Fruit fly (Drosophila melanogaster) whole organism, wandering third instar larva: ENCODE data around the gene Cyp4ae1.

ENCODE experiments used
- Abd-B ChIP-seq: fragments of >200 bp; optimal IDR thresholded peaks from 2 replicates; lab custom pipeline; 2017; ENCODE audit warnings: missing biosample characterization, missing genetic modification characterization
- CG32264 ChIP-seq: fragments of 200-800 bp; sonication (Bioruptor generic); optimal IDR thresholded peaks from 2 replicates; lab custom pipeline; 2016; ENCODE audit warnings: missing biosample characterization, missing genetic modification characterization
- CG9705 ChIP-seq: fragments of 200-800 bp; sonication (Bioruptor generic); optimal IDR thresholded peaks from 2 replicates; lab custom pipeline; 2018; ENCODE audit warnings: missing biosample characterization, mild to moderate bottlenecking, missing genetic modification characterization
- CrebA ChIP-seq: fragments of 200-800 bp; sonication (Bioruptor generic); optimal IDR thresholded peaks from 2 replicates; lab custom pipeline; 2016; ENCODE audit warnings: missing biosample characterization, mild to moderate bottlenecking, missing genetic modification characterization, borderline replicate concordance
- Dfd ChIP-seq: fragments of >200 bp; optimal IDR thresholded peaks from 2 replicates; lab custom pipeline; 2017; ENCODE audit warnings: missing biosample characterization, missing genetic modification characterization
- Dif ChIP-seq: fragments of 200-275, 200-300 bp; sonication (Bioruptor generic); optimal IDR thresholded peaks from 2 replicates; lab custom pipeline; 2018; ENCODE audit warnings: missing biosample characterization, missing genetic modification characterization; ENCODE audit not compliant: partially characterized antibody
- GATAd ChIP-seq: sonication (Bioruptor generic); optimal IDR thresholded peaks from 2 replicates; lab custom pipeline; 2016; ENCODE audit warnings: missing biosample characterization, missing genetic modification characterization
- HLH106 ChIP-seq: fragments of 200-800 bp; optimal IDR thresholded peaks from 3 replicates; lab custom pipeline; 2019; ENCODE audit warnings: missing biosample characterization, mild to moderate bottlenecking, missing genetic modification characterization, moderate library complexity
- Hnf4 ChIP-seq: fragments of 200-800 bp; sonication (Bioruptor generic); optimal IDR thresholded peaks from 2 replicates; lab custom pipeline; 2016; ENCODE audit warnings: missing biosample characterization, mild to moderate bottlenecking, missing genetic modification characterization
- Hr78 ChIP-seq: fragments of >200 bp; optimal IDR thresholded peaks from 2 replicates; lab custom pipeline; 2017; ENCODE audit warnings: missing biosample characterization, missing genetic modification characterization
- Hr83 ChIP-seq: fragments of 200-300 bp; sonication (Bioruptor generic); optimal IDR thresholded peaks from 2 replicates; lab custom pipeline; 2016; ENCODE audit warnings: missing biosample characterization, mild to moderate bottlenecking, missing genetic modification characterization, moderate library complexity; ENCODE audit not compliant: poor library complexity, severe bottlenecking
- Jra ChIP-seq: sonication (Bioruptor generic); optimal IDR thresholded peaks from 2 replicates; lab custom pipeline; 2016; ENCODE audit warnings: missing biosample characterization, missing genetic modification characterization
- Mio ChIP-seq: sonication (Bioruptor generic); optimal IDR thresholded peaks from 2 replicates; lab custom pipeline; 2016; ENCODE audit warnings: missing biosample characterization, missing genetic modification characterization
- Myc ChIP-seq: fragments of >200 bp; optimal IDR thresholded peaks from 2 replicates; lab custom pipeline; 2017
- N ChIP-seq: fragments of >200 bp; optimal IDR thresholded peaks from 2 replicates; lab custom pipeline; 2018; ENCODE audit warnings: missing biosample characterization, missing external identifiers, missing genetic modification characterization
- OdsH ChIP-seq: fragments of 200-800 bp; sonication (Bioruptor generic); optimal IDR thresholded peaks from 2 replicates; lab custom pipeline; 2016; ENCODE audit warnings: missing biosample characterization, mild to moderate bottlenecking, missing genetic modification characterization
- Rel ChIP-seq, 2 experiments: fragments of 200-800 bp; sonication (Bioruptor generic) in 1 of 2; optimal IDR thresholded peaks; 2 replicates in 1 of 2; 3 replicates in 1 of 2; lab custom pipeline; 2016 to 2019; ENCODE audit warnings: mild to moderate bottlenecking in 2 of 2, missing biosample characterization in 2 of 2, missing genetic modification characterization in 2 of 2, moderate library complexity in 1 of 2
- Sp1 ChIP-seq: fragments of 200-800 bp; sonication (Bioruptor generic); optimal IDR thresholded peaks from 3 replicates; lab custom pipeline; 2019; ENCODE audit warnings: missing biosample characterization, mild to moderate bottlenecking, missing genetic modification characterization, moderate library complexity
- Vsx2 ChIP-seq: fragments of 200-300, 225-300 bp; sonication (Bioruptor generic); optimal IDR thresholded peaks from 2 replicates; lab custom pipeline; 2018; ENCODE audit warnings: missing biosample characterization, missing genetic modification characterization; ENCODE audit not compliant: partially characterized antibody
- br ChIP-seq: fragments of 200-800 bp; sonication (Bioruptor generic); optimal IDR thresholded peaks from 2 replicates; lab custom pipeline; 2016; ENCODE audit warnings: missing biosample characterization, missing genetic modification characterization
- brk ChIP-seq: fragments of 200-800 bp; sonication (Bioruptor generic); optimal IDR thresholded peaks from 2 replicates; lab custom pipeline; 2016; ENCODE audit warnings: missing biosample characterization, mild to moderate bottlenecking, missing genetic modification characterization
- dl ChIP-seq, 2 experiments: fragments of 175-275, 200-275 bp in 1 of 2; fragments of 200-275 bp in 1 of 2; sonication (Bioruptor generic); optimal IDR thresholded peaks; lab custom pipeline; 2018; ENCODE audit warnings: mild to moderate bottlenecking in 2 of 2, missing biosample characterization in 2 of 2, missing genetic modification characterization in 2 of 2, moderate library complexity in 2 of 2; ENCODE audit not compliant: partially characterized antibody in 2 of 2, insufficient read depth in 1 of 2
- dmrt93B ChIP-seq: fragments of 200-800 bp; sonication (Bioruptor generic); optimal IDR thresholded peaks from 2 replicates; lab custom pipeline; 2018; ENCODE audit warnings: missing biosample characterization, mild to moderate bottlenecking, missing genetic modification characterization
- dsf ChIP-seq: sonication (Bioruptor generic); optimal IDR thresholded peaks from 2 replicates; lab custom pipeline; 2016; ENCODE audit warnings: missing biosample characterization, missing genetic modification characterization, borderline replicate concordance
- ey ChIP-seq: fragments of 200-800 bp; sonication (Bioruptor generic); optimal IDR thresholded peaks from 2 replicates; lab custom pipeline; 2016; ENCODE audit warnings: missing biosample characterization, missing genetic modification characterization
- foxo ChIP-seq, 2 experiments: fragments of 200-800 bp; sonication (Bioruptor generic); optimal IDR thresholded peaks; 2 replicates in 1 of 2; 3 replicates in 1 of 2; lab custom pipeline; 2016 to 2017; ENCODE audit warnings: missing biosample characterization in 2 of 2, missing genetic modification characterization in 2 of 2
- fru ChIP-seq: fragments of 200-800 bp; sonication (Bioruptor generic); optimal IDR thresholded peaks from 3 replicates; lab custom pipeline; 2016; ENCODE audit warnings: missing biosample characterization, mild to moderate bottlenecking, missing genetic modification characterization
- h ChIP-seq: fragments of 200-800 bp; sonication (Bioruptor generic); optimal IDR thresholded peaks from 3 replicates; lab custom pipeline; 2016; ENCODE audit warnings: missing biosample characterization, mild to moderate bottlenecking, missing genetic modification characterization
- jim ChIP-seq: fragments of 175-275, 200-325 bp; sonication (Bioruptor generic); optimal IDR thresholded peaks from 2 replicates; lab custom pipeline; 2016; ENCODE audit warnings: missing biosample characterization, mild to moderate bottlenecking, missing genetic modification characterization
- lola ChIP-seq: fragments of >200 bp; optimal IDR thresholded peaks from 2 replicates; lab custom pipeline; 2017; ENCODE audit warnings: missing biosample characterization, missing genetic modification characterization
- pan ChIP-seq: fragments of >200 bp; optimal IDR thresholded peaks from 2 replicates; lab custom pipeline; 2017
- psq ChIP-seq: fragments of 200-800 bp; sonication (Bioruptor generic); optimal IDR thresholded peaks from 3 replicates; lab custom pipeline; 2017; ENCODE audit warnings: missing biosample characterization, mild to moderate bottlenecking, missing genetic modification characterization, moderate library complexity
- rgr ChIP-seq: fragments of 200-800 bp; sonication (Bioruptor generic); optimal IDR thresholded peaks from 3 replicates; lab custom pipeline; 2016; ENCODE audit warnings: missing biosample characterization, mild to moderate bottlenecking, missing genetic modification characterization
- sage ChIP-seq: fragments of 200-800 bp; sonication (Bioruptor generic); optimal IDR thresholded peaks from 2 replicates; lab custom pipeline; 2016; ENCODE audit warnings: missing biosample characterization, mild to moderate bottlenecking, missing genetic modification characterization
- sv ChIP-seq: fragments of 200-800 bp; sonication (Bioruptor generic); optimal IDR thresholded peaks from 3 replicates; lab custom pipeline; 2016; ENCODE audit warnings: missing biosample characterization, missing genetic modification characterization
- tai ChIP-seq: sonication (Bioruptor generic); optimal IDR thresholded peaks from 2 replicates; lab custom pipeline; 2016; ENCODE audit warnings: missing biosample characterization, missing genetic modification characterization
- usp ChIP-seq: fragments of >200 bp; optimal IDR thresholded peaks from 2 replicates; lab custom pipeline; 2017; ENCODE audit warnings: missing biosample characterization, missing genetic modification characterization
- woc ChIP-seq: sonication (Bioruptor generic); optimal IDR thresholded peaks from 2 replicates; lab custom pipeline; 2016; ENCODE audit warnings: missing biosample characterization, mild to moderate bottlenecking, missing genetic modification characterization

Cyp4ae1 gene

dm6 chrX:2146574-2146973 lies 32.2 kb upstream of the Cyp4ae1 start:
- no peak for TF ChIP-seq sage
- no peak for TF ChIP-seq Jra (GFP tag; lab: Kevin White, UChicago)
- no peak for TF ChIP-seq h (GFP tag; lab: Kevin White, UChicago)
- no peak for TF ChIP-seq ey
- no peak for TF ChIP-seq woc (GFP tag; lab: Kevin White, UChicago)
- TF ChIP-seq foxo (GFP tag; optimal IDR thresholded peaks at IDR 0.05; lab: Kevin White, UChicago): no peak
- TF ChIP-seq HLH106 (tag; lab: Kevin White, UChicago): no peak
- TF ChIP-seq, all 38 proteins: peak for 0

- TF ChIP-seq dmrt93B (GFP tag; lab: Kevin White, UChicago): no peak
- no peak for TF ChIP-seq h (GFP tag; lab: Kevin White, UChicago)
- no peak for TF ChIP-seq pan
- no peak for TF ChIP-seq psq (GFP tag; lab: Kevin White, UChicago)
- TF ChIP-seq OdsH (GFP tag; lab: Kevin White, UChicago): no peak
- no peak for TF ChIP-seq N (GFP tag; lab: Kevin White, UChicago)
- TF ChIP-seq Rel (GFP tag; optimal IDR thresholded peaks at IDR 0.05; lab: Kevin White, UChicago): no peak
- no peak for TF ChIP-seq Rel (tag; optimal IDR thresholded peaks at IDR 0.05; lab: Kevin White, UChicago)
- TF ChIP-seq CG9705 (GFP tag; lab: Kevin White, UChicago): no peak
Observed at dm6 chrX:2147475-2147874, 31.3 kb upstream of the Cyp4ae1 start.

dm6 chrX:2148671-2149070 lies 30.1 kb upstream of the Cyp4ae1 start:
- TF ChIP-seq dsf (GFP tag; lab: Kevin White, UChicago): no peak
- no peak for TF ChIP-seq Mio
- no peak for TF ChIP-seq h (GFP tag; lab: Kevin White, UChicago)
- no peak for TF ChIP-seq sage
- no peak for TF ChIP-seq Hr83
- TF ChIP-seq N (GFP tag; lab: Kevin White, UChicago): no peak
- no peak for TF ChIP-seq woc (GFP tag; lab: Kevin White, UChicago)
- TF ChIP-seq tai (GFP tag; lab: Kevin White, UChicago): no peak
- no peak for TF ChIP-seq foxo (GFP tag; optimal IDR thresholded peaks at IDR 0.05; lab: Kevin White, UChicago)
- TF ChIP-seq Dif (GFP tag; lab: Kevin White, UChicago): no peak
- TF ChIP-seq Hr78 (GFP tag; lab: Kevin White, UChicago): no peak
- no peak for TF ChIP-seq OdsH (GFP tag; lab: Kevin White, UChicago)
- no peak for TF ChIP-seq Abd-B
- TF ChIP-seq lola: no peak
- no peak for TF ChIP-seq Rel (GFP tag; optimal IDR thresholded peaks at IDR 0.05; lab: Kevin White, UChicago)
- no peak for TF ChIP-seq Rel (tag; optimal IDR thresholded peaks at IDR 0.05; lab: Kevin White, UChicago)
- TF ChIP-seq psq (GFP tag; lab: Kevin White, UChicago): no peak
- TF ChIP-seq GATAd: no peak
- TF ChIP-seq brk (GFP tag; lab: Kevin White, UChicago): no peak
- no peak for TF ChIP-seq Jra (GFP tag; lab: Kevin White, UChicago)
- TF ChIP-seq dl (GFP tag; optimal IDR thresholded peaks at IDR 0.05; lab: Kevin White, UChicago; ENCODE audit: insufficient read depth in 1 of 2, partially characterized antibody in 2 of 2): no peak

- no peak for TF ChIP-seq dsf (GFP tag; lab: Kevin White, UChicago)
- no peak for TF ChIP-seq jim (GFP tag; lab: Kevin White, UChicago)
- peak; percentile 21 for TF ChIP-seq Hr83
- TF ChIP-seq Hr78 (GFP tag; lab: Kevin White, UChicago): no peak
- no peak for TF ChIP-seq sage
- peak; percentile 46 for TF ChIP-seq sv (GFP tag; lab: Kevin White, UChicago)
- TF ChIP-seq N (GFP tag; lab: Kevin White, UChicago): no peak
- peak in 1 of 2 experiments; percentile 42 for TF ChIP-seq foxo (GFP tag; optimal IDR thresholded peaks at IDR 0.05; lab: Kevin White, UChicago)
- no peak for TF ChIP-seq tai (GFP tag; lab: Kevin White, UChicago)
- TF ChIP-seq Dfd (GFP tag; lab: Kevin White, UChicago): no peak
- TF ChIP-seq dl (GFP tag; optimal IDR thresholded peaks at IDR 0.05; lab: Kevin White, UChicago; ENCODE audit: insufficient read depth in 1 of 2, partially characterized antibody in 2 of 2): no peak
- no peak for TF ChIP-seq lola
- TF ChIP-seq rgr (GFP tag; lab: Kevin White, UChicago): peak; percentile 43
- no peak for TF ChIP-seq Mio
- no peak for TF ChIP-seq CG32264 (GFP tag; lab: Kevin White, UChicago)
- TF ChIP-seq Myc (lab: Kevin White, UChicago): peak; percentile 5
- no peak for TF ChIP-seq Vsx2 (GFP tag; lab: Kevin White, UChicago)
- no peak for TF ChIP-seq Hnf4 (GFP tag; lab: Kevin White, UChicago)
- no peak for TF ChIP-seq Abd-B
- no peak for TF ChIP-seq GATAd
- peak; percentile 41 for TF ChIP-seq h (GFP tag; lab: Kevin White, UChicago)
- no peak for TF ChIP-seq usp (GFP tag; lab: Kevin White, UChicago)
- TF ChIP-seq brk (GFP tag; lab: Kevin White, UChicago): no peak
- no peak for TF ChIP-seq CG9705 (GFP tag; lab: Kevin White, UChicago)
- TF ChIP-seq dmrt93B (GFP tag; lab: Kevin White, UChicago): no peak
- peak; percentile 51 for TF ChIP-seq Jra (GFP tag; lab: Kevin White, UChicago)
- TF ChIP-seq HLH106 (tag; lab: Kevin White, UChicago): peak; percentile 36
- peak; percentile 29 for TF ChIP-seq br (GFP tag; lab: Kevin White, UChicago)
- no peak for TF ChIP-seq pan
- no peak for TF ChIP-seq CrebA
- TF ChIP-seq Sp1 (GFP tag; lab: Kevin White, UChicago): peak; percentile 36
- TF ChIP-seq OdsH (GFP tag; lab: Kevin White, UChicago): peak; percentile 21
- no peak for TF ChIP-seq psq (GFP tag; lab: Kevin White, UChicago)
- peak; percentile 46 for TF ChIP-seq ey
- peak; percentile 87 for TF ChIP-seq woc (GFP tag; lab: Kevin White, UChicago)
- TF ChIP-seq fru (GFP tag; lab: Kevin White, UChicago): peak; percentile 37
- no peak for TF ChIP-seq Dif (GFP tag; lab: Kevin White, UChicago)
- TF ChIP-seq Rel (GFP tag; optimal IDR thresholded peaks at IDR 0.05; lab: Kevin White, UChicago): no peak
- peak; percentile 12 for TF ChIP-seq Rel (tag; optimal IDR thresholded peaks at IDR 0.05; lab: Kevin White, UChicago)
- TF ChIP-seq, all 38 proteins: peak for 15
Observed at dm6 chrX:2149478-2149877, 29.3 kb upstream of the Cyp4ae1 start, which contains the start of gene bcn92. Gene bcn92, minus strand, starts transcription at chrX:2149647.
